Worm (Caenorhabditis elegans) whole organism, mixed stage, embryonic: ENCODE results near the gene K01H12.4.

Experiments used
- ces-1 ChIP-seq: fragments of 150-350 bp; optimal IDR thresholded peaks from 2 replicates; lab custom pipeline; 2014; ENCODE audit warnings: missing biosample characterization, missing genetic modification reagents, missing genetic modification characterization
- cnd-1 ChIP-seq: fragments of 200-800 bp; sonication (Bioruptor generic); optimal IDR thresholded peaks from 2 replicates; lab custom pipeline; 2018; ENCODE audit warnings: mild to moderate bottlenecking, missing genetic modification characterization, missing compliant biosample characterization
- drap-1 ChIP-seq: fragments of 200-800 bp; sonication (Bioruptor generic); optimal IDR thresholded peaks from 3 replicates; lab custom pipeline; 2018; ENCODE audit warnings: mild to moderate bottlenecking, missing genetic modification characterization, missing compliant biosample characterization
- lin-13 ChIP-seq: fragments of 150-350 bp; optimal IDR thresholded peaks from 2 replicates; lab custom pipeline; 2014; ENCODE audit warnings: missing biosample characterization, missing genetic modification characterization
- nhr-237 ChIP-seq: fragments of 150-350 bp; optimal IDR thresholded peaks from 2 replicates; lab custom pipeline; 2014; ENCODE audit warnings: missing biosample characterization, missing genetic modification characterization
- nhr-28 ChIP-seq: fragments of 150-350 bp; optimal IDR thresholded peaks from 2 replicates; lab custom pipeline; 2014; ENCODE audit warnings: missing biosample characterization, missing genetic modification characterization
- unc-62 ChIP-seq: fragments of 150-350 bp; optimal IDR thresholded peaks from 2 replicates; lab custom pipeline; 2014; ENCODE audit warnings: missing biosample characterization, missing genetic modification reagents, missing genetic modification characterization
- ztf-11 ChIP-seq: fragments of 150-350 bp; optimal IDR thresholded peaks from 2 replicates; lab custom pipeline; 2014; ENCODE audit warnings: missing biosample characterization, missing genetic modification characterization

ce11 chrIV:9724948-9725347 lies 12.1 kb downstream of the K01H12.4 start, which contains the start of the genes nhr-138 and C28D4.18:
- TF ChIP-seq nhr-28 (tag; lab: Kevin White, UChicago): no peak
- TF ChIP-seq ces-1 (GFP tag; lab: Kevin White, UChicago): no peak
- no peak for TF ChIP-seq cnd-1 (tag; lab: Kevin White, UChicago)
- no peak for TF ChIP-seq nhr-237 (tag; lab: Kevin White, UChicago)
- TF ChIP-seq ztf-11: no peak
- TF ChIP-seq lin-13 (tag; lab: Kevin White, UChicago): no peak
- no peak for TF ChIP-seq unc-62 (GFP tag; lab: Kevin White, UChicago)
- TF ChIP-seq drap-1 (GFP tag; lab: Kevin White, UChicago): no peak
